Worm (Caenorhabditis elegans): ENCODE measurements around the gene T19H12.2.
A peak's percentile ranks its signal among the peaks of the same experiment; 100 is the strongest.

T19H12.2 gene

DNA sequence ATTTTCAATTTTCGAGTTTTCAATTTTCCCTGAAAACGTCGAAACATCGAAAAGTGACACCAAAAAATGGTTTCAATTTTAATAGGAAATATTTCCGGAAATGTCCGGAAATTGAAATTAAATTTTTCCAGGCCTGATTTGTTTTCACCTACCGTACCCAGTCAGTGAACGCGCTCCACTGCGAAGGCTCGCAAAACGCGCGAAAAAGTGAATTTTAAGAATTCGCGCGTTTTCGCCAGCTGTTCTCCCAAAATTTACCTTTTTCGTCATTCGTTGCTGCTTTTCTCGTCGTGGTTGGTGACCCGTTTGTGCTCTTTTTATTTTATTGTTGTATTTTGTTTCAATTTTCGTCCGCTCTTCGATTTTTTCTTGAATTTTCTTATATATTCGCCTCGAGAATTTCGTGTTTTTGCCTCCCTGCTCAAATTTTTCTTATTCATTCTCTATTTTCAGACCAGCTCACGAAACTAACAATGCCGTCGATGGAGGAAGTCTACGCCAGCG, at the start of gene T19H12.2:
TSS of gene T19H12.2 (plus strand) at position 454 of the 504 bp plus-strand sequence.
- TF ChIP-seq lsy-2 (tag; optimal IDR thresholded peaks at IDR 0.05): peak; percentile 50
- no peak for TF ChIP-seq pha-4 (tag; optimal IDR thresholded peaks at IDR 0.05)

DNA sequence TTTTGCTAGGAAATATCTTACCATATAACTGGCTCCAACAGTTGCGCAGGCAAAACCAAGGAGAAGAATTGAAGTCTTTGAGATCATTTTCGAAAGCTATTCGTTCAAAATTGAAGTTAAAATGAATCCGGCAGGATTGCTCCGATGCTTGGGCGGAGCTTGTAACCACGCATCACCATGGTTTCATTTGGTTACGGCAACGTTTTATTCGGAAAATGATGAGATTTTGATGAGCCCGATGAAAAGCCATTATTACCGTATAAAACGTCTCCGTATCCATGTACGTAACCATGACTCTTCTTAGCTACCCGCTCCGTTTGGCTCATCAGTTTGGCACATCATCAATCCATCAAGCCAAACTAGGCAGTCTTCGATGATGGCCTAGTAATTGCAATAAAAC, 49.0 kb upstream of the T19H12.2 start, which contains the start of gene cwp-1:
TSS of gene cwp-1 (minus strand) at position 101 of the 400 bp plus-strand sequence.
- no peak for TF ChIP-seq snpc-4 (tag; optimal IDR thresholded peaks at IDR 0.05)
- no peak for TF ChIP-seq drap-1 (GFP tag; optimal IDR thresholded peaks at IDR 0.05)
- no peak for TF ChIP-seq mep-1 (tag; optimal IDR thresholded peaks at IDR 0.05)
- no peak for TF ChIP-seq elt-3 (tag; optimal IDR thresholded peaks at IDR 0.05)
- TF ChIP-seq sptf-1 (tag; optimal IDR thresholded peaks at IDR 0.05): no peak
- TF ChIP-seq zip-8 (tag; optimal IDR thresholded peaks at IDR 0.05): no peak
- TF ChIP-seq hlh-1 (tag; optimal IDR thresholded peaks at IDR 0.05): no peak
- no peak for TF ChIP-seq ceh-83 (GFP tag; optimal IDR thresholded peaks at IDR 0.05)
- no peak for TF ChIP-seq sem-2 (GFP tag; optimal IDR thresholded peaks at IDR 0.05)
- no peak for TF ChIP-seq cnd-1 (tag; optimal IDR thresholded peaks at IDR 0.05)
- no peak for TF ChIP-seq nhr-76 (tag; optimal IDR thresholded peaks at IDR 0.05)
- no peak for TF ChIP-seq mls-2 (tag; optimal IDR thresholded peaks at IDR 0.05)
- no peak for TF ChIP-seq nhr-2 (tag; optimal IDR thresholded peaks at IDR 0.05)
- no peak for TF ChIP-seq lin-13 (tag; optimal IDR thresholded peaks at IDR 0.05)
- TF ChIP-seq nhr-28 (tag; optimal IDR thresholded peaks at IDR 0.05): no peak
- no peak for TF ChIP-seq blmp-1 (tag; optimal IDR thresholded peaks at IDR 0.05)
- no peak for TF ChIP-seq lsy-2 (tag; optimal IDR thresholded peaks at IDR 0.05)
- no peak for TF ChIP-seq ham-2 (GFP tag; optimal IDR thresholded peaks at IDR 0.05)

DNA sequence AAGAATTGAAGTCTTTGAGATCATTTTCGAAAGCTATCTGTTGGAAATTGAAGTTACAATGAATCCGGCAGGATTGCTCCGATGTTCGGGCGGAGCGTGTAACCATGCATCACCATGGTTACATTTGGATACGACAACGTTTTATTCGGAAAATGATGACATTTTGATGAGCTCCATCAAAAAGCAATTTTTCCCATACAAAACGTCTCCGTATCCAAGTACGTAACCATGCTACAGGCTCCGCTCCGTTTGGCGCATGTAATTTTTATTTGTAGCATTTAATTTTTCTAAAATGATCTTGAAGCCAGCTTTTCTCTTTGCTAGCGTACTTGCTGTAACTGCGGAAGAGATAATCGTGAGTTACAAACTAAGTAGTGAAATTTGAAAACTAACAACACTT, 47.7 kb upstream of the T19H12.2 start, which contains the start of the genes cwp-2 and cwp-3:
TSS of gene cwp-2 (minus strand) at position 101 of the 400 bp plus-strand sequence.
TSS of gene cwp-3 (plus strand) at position 293 of the 400 bp plus-strand sequence.
- TF ChIP-seq unc-39 (tag; optimal IDR thresholded peaks at IDR 0.05) (no peak), nhr-12 (tag; optimal IDR thresholded peaks at IDR 0.05) (no peak), ztf-11 (tag; optimal IDR thresholded peaks at IDR 0.05) (no peak), nhr-28 (tag; optimal IDR thresholded peaks at IDR 0.05) (no peak), snpc-4 (tag; optimal IDR thresholded peaks at IDR 0.05) (no peak), pha-4 (tag; optimal IDR thresholded peaks at IDR 0.05) (no peak), bed-3 (GFP tag; optimal IDR thresholded peaks at IDR 0.05) (no peak), nhr-2 (tag; optimal IDR thresholded peaks at IDR 0.05) (no peak), ceh-43 (GFP tag; optimal IDR thresholded peaks at IDR 0.05) (no peak), ham-2 (GFP tag; optimal IDR thresholded peaks at IDR 0.05) (no peak), cnd-1 (tag; optimal IDR thresholded peaks at IDR 0.05) (no peak), drap-1 (GFP tag; optimal IDR thresholded peaks at IDR 0.05) (no peak), sem-2 (GFP tag; optimal IDR thresholded peaks at IDR 0.05) (no peak)

DNA sequence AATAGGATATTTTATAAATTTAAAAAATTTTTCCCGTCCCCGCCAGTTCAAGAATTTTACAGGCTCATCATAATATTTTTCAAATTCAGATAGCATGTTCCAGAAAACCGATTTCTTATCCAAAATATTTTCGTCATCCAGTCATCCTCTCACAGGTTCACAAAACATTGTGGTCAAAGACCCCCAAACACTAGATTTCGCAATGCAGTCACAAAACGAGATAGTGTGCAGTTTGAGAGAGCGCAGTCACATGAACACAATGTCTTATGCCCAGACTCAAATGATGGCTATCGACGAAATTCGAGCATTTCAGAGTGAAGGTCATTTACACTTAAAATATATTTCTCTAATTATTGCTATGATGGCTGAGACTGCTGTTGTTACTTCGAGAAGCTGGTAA, 45.6 kb upstream of the T19H12.2 start, which contains the start of gene abhd-5.2:
TSS of gene abhd-5.2 (plus strand) at position 95 of the 400 bp plus-strand sequence.
- peak; percentile 37 for TF ChIP-seq ces-1 (GFP tag; optimal IDR thresholded peaks at IDR 0.05)
- TF ChIP-seq M03D4.4 (tag; optimal IDR thresholded peaks at IDR 0.05): no peak

DNA sequence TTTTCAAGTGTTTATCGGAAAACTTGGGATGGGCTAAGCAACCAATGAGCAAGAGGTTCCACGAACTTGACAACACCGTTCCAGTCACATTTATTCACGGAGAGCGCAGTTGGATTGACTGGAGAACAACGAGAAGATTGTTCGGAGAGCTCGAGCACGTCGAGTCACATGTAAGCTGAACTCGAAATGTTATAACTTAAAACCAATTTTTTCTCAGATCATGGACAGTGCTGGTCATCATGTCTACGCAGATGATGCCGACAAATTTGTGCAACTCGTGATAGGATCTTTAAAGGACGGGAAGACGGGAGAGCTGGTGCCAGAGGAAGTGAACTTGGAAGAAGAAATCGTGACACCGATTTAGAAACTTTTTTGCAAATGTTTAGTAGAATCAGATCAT, 43.7 kb upstream of the T19H12.2 start:
- TF ChIP-seq elt-1 (tag; optimal IDR thresholded peaks at IDR 0.05; ENCODE audit: borderline replicate concordance, insufficient read depth) (no peak), nhr-2 (tag; optimal IDR thresholded peaks at IDR 0.05) (no peak), lin-13 (tag; optimal IDR thresholded peaks at IDR 0.05) (no peak), ces-1 (GFP tag; optimal IDR thresholded peaks at IDR 0.05) (no peak), nhr-12 (tag; optimal IDR thresholded peaks at IDR 0.05) (no peak), flh-1 (GFP tag; optimal IDR thresholded peaks at IDR 0.05) (no peak), drap-1 (GFP tag; optimal IDR thresholded peaks at IDR 0.05) (no peak), mab-5 (tag; optimal IDR thresholded peaks at IDR 0.05) (no peak), unc-39 (tag; optimal IDR thresholded peaks at IDR 0.05) (no peak), M03D4.4 (tag; optimal IDR thresholded peaks at IDR 0.05) (no peak), blmp-1 (tag; optimal IDR thresholded peaks at IDR 0.05) (no peak), nhr-28 (tag; optimal IDR thresholded peaks at IDR 0.05) (no peak), ztf-11 (tag; optimal IDR thresholded peaks at IDR 0.05) (no peak), zip-8 (tag; optimal IDR thresholded peaks at IDR 0.05) (no peak), sptf-1 (tag; optimal IDR thresholded peaks at IDR 0.05) (no peak), sem-2 (GFP tag; optimal IDR thresholded peaks at IDR 0.05) (no peak)

DNA sequence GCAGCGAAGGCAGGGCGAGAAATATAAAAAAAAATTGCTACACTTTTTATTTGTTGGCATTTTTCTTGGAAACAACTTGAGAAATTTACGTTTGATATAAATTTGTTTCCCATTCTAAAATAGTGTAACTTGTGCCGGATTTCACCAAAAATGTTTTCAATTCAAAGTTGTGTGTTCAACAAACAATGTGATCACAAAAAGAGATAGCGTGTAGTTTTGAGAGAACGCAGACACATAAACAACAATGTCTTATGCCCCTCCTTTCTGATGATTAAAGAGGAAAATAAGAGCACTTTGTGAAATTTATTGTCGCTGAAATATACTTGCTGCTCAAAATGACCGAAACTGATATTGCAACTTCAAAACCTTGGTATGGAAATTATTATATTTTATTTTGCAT, 42.8 kb upstream of the T19H12.2 start, which contains the start of gene abhd-5.1:
TSS of gene abhd-5.1 (plus strand) at position 230 of the 400 bp plus-strand sequence.
- TF ChIP-seq nhr-237 (tag; optimal IDR thresholded peaks at IDR 0.05) (no peak), cnd-1 (tag; optimal IDR thresholded peaks at IDR 0.05) (no peak), mab-5 (tag; optimal IDR thresholded peaks at IDR 0.05) (no peak), ztf-11 (tag; optimal IDR thresholded peaks at IDR 0.05) (no peak), unc-39 (tag; optimal IDR thresholded peaks at IDR 0.05) (no peak), sptf-1 (tag; optimal IDR thresholded peaks at IDR 0.05) (no peak), hlh-1 (tag; optimal IDR thresholded peaks at IDR 0.05) (no peak), M03D4.4 (tag; optimal IDR thresholded peaks at IDR 0.05) (no peak), snpc-4 (tag; optimal IDR thresholded peaks at IDR 0.05) (no peak), lsy-2 (tag; optimal IDR thresholded peaks at IDR 0.05) (no peak), elt-3 (tag; optimal IDR thresholded peaks at IDR 0.05) (no peak), elt-1 (tag; optimal IDR thresholded peaks at IDR 0.05; ENCODE audit: borderline replicate concordance, insufficient read depth) (no peak)
